Worm (Caenorhabditis elegans) whole organism, early embryonic: Measurements from ENCODE around the gene pcyt-1.

Experiments
- B0310.2 ChIP-seq: sonication (generic microtip); optimal IDR thresholded peaks from 2 replicates; lab custom pipeline; 2016; ENCODE audit warnings: mild to moderate bottlenecking, missing genetic modification characterization, missing compliant biosample characterization
- F13C5.2 ChIP-seq: sonication (generic microtip); optimal IDR thresholded peaks from 2 replicates; lab custom pipeline; 2017; ENCODE audit warnings: mild to moderate bottlenecking, missing genetic modification characterization, inconsistent platforms, missing compliant biosample characterization
- aly-1 ChIP-seq: sonication (generic microtip); optimal IDR thresholded peaks from 2 replicates; lab custom pipeline; 2016; ENCODE audit warnings: missing genetic modification characterization, missing compliant biosample characterization
- ama-1 ChIP-seq: fragments of 150-350 bp; optimal IDR thresholded peaks from 2 replicates; lab custom pipeline; 2014
- ceh-13 ChIP-seq: fragments of 200-800 bp; sonication (Bioruptor generic); optimal IDR thresholded peaks from 2 replicates; lab custom pipeline; 2018; ENCODE audit warnings: mild to moderate bottlenecking, missing genetic modification characterization, missing compliant biosample characterization
- ceh-36 ChIP-seq: sonication (generic microtip); optimal IDR thresholded peaks from 2 replicates; lab custom pipeline; 2016; ENCODE audit warnings: missing genetic modification characterization, inconsistent platforms, missing compliant biosample characterization
- ets-7 ChIP-seq: sonication (generic microtip); optimal IDR thresholded peaks from 2 replicates; lab custom pipeline; 2016; ENCODE audit warnings: missing genotype, missing genetic modification characterization, missing compliant biosample characterization
- flt-1 ChIP-seq: fragments of 200-800 bp; sonication (Bioruptor generic); IDR thresholded peaks from 2 replicates; pipeline ENCODE4 v1.3.6; 2022; ENCODE audit warnings: missing genetic modification characterization, missing compliant biosample characterization
- hmbx-1 ChIP-seq: sonication (generic microtip); optimal IDR thresholded peaks from 2 replicates; lab custom pipeline; 2016; ENCODE audit warnings: mild to moderate bottlenecking, missing genetic modification characterization, missing compliant biosample characterization
- hmg-4 ChIP-seq: fragments of 200-800 bp; sonication (Bioruptor generic); optimal IDR thresholded peaks from 2 replicates; lab custom pipeline; 2018; ENCODE audit warnings: mild to moderate bottlenecking, missing genetic modification characterization, missing compliant biosample characterization
- hnd-1 ChIP-seq: sonication (generic microtip); optimal IDR thresholded peaks from 2 replicates; lab custom pipeline; 2016; ENCODE audit warnings: missing genetic modification characterization, missing compliant biosample characterization
- pes-1 ChIP-seq: fragments of 200-800 bp; sonication (Bioruptor generic); IDR thresholded peaks from 2 replicates; pipeline ENCODE4 v1.3.6; 2022; ENCODE audit warnings: missing genetic modification reagents, missing genetic modification characterization, missing compliant biosample characterization
- scrt-1 ChIP-seq: fragments of 200-800 bp; sonication (Bioruptor generic); IDR thresholded peaks from 2 replicates; pipeline ENCODE4 v1.3.6; 2022; ENCODE audit warnings: missing genetic modification characterization, missing compliant biosample characterization
- sea-1 ChIP-seq: fragments of 200-800 bp; sonication (Bioruptor generic); conservative IDR thresholded peaks from 2 replicates; pipeline ENCODE4 v1.3.6; 2022; ENCODE audit warnings: missing genetic modification characterization, missing compliant biosample characterization
- tbx-11 ChIP-seq: fragments of 200-800 bp; sonication (Bioruptor generic); IDR thresholded peaks from 2 replicates; pipeline ENCODE4 v1.3.6; 2022; ENCODE audit warnings: missing genetic modification characterization, missing compliant biosample characterization
- tbx-37 ChIP-seq: fragments of 200-800 bp; sonication (Bioruptor generic); conservative IDR thresholded peaks from 2 replicates; pipeline ENCODE4 v1.3.6; 2022; ENCODE audit warnings: missing genetic modification reagents, missing genetic modification characterization, missing compliant biosample characterization
- tra-4 ChIP-seq: sonication (generic microtip); optimal IDR thresholded peaks from 2 replicates; lab custom pipeline; 2017; ENCODE audit warnings: missing genetic modification characterization, missing compliant biosample characterization

Gene pcyt-1

ce11 chrX:7558928-7559455, 13.2 kb upstream of the pcyt-1 start, which contains the start of the genes PDB1.1 and F08C6.5:
TSS of gene PDB1.1 (minus strand) at chrX:7559085.
TSS of gene F08C6.5 (plus strand) at chrX:7559405.
- TF ChIP-seq flt-1 (GFP tag; lab: Robert Waterston, UW) (no peak), tra-4 (tag; lab: Kevin White, UChicago) (no peak), aly-1 (tag; lab: Kevin White, UChicago) (no peak), hnd-1 (no peak), hmbx-1 (no peak), hmg-4 (GFP tag; lab: Kevin White, UChicago) (no peak), ets-7 (tag; lab: Kevin White, UChicago) (no peak), ceh-13 (GFP tag; lab: Kevin White, UChicago) (no peak), B0310.2 (tag; lab: Kevin White, UChicago) (no peak), scrt-1 (no peak)

ce11 chrX:7561972-7562371, 10.2 kb upstream of the pcyt-1 start:
- TF ChIP-seq tbx-11 (no peak), aly-1 (tag; lab: Kevin White, UChicago) (no peak)

DNA sequence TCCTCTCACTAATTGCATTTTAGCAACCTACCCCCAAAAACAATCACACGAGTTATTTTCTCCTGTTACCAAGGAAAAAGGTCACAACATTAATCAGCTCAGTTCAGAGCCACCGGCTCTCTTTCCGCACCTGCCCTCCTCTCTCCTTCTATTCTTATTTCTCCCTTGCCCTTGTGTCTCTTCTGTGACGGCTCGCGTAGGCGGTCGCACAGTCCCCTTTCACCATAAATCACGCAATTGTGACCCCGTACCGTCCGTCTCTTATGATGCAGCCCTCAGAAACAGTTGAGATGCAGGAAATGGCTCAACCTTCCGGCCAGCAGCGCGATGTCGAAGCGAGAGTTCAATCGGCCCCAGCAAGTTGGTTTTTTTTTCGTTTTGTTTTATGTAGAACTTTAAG, 9.5 kb upstream of the pcyt-1 start, which contains the start of gene sto-1:
TSS of gene sto-1 (plus strand) at position 200 of the 400 bp plus-strand sequence.
- no peak for TF ChIP-seq flt-1 (GFP tag; lab: Robert Waterston, UW)
- TF ChIP-seq sea-1: no peak
- peak; percentile 73 for TF ChIP-seq aly-1 (tag; lab: Kevin White, UChicago)
- TF ChIP-seq ets-7 (tag; lab: Kevin White, UChicago): peak; percentile 41
- TF ChIP-seq hmg-4 (GFP tag; lab: Kevin White, UChicago): peak; percentile 74
- no peak for TF ChIP-seq tbx-37
- TF ChIP-seq pes-1 (GFP tag; lab: Robert Waterston, UW): no peak

- TF ChIP-seq sea-1 (no peak), scrt-1 (no peak), pes-1 (GFP tag; lab: Robert Waterston, UW) (no peak), ceh-13 (GFP tag; lab: Kevin White, UChicago) (no peak), flt-1 (GFP tag; lab: Robert Waterston, UW) (no peak)
These were observed 8.7 kb upstream of the pcyt-1 start for ce11 chrX:7563425-7563824.

DNA sequence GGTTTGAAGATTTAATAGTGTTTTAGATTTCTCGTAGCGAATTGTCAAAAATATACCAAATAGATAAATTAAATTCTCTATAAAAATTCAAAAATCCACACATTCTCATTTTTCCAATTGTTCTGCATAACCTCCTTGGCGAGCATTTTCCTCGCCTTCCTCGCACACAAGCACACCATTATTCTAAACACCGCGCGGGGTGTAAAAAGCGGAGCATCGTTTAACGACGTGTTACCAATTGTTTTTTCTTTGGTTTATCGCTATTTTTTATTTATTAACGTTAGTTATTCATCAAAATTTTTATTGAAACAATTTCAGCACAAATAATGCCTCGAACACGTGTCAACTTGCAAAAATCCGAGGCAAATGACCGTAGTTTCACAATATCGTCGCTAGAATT, 7.2 kb upstream of the pcyt-1 start, which contains the start of gene vps-52:
TSS of gene vps-52 (plus strand) at position 319 of the 400 bp plus-strand sequence.
- TF ChIP-seq scrt-1 (no peak), hnd-1 (no peak), tbx-37 (no peak), ama-1 (lab: Kevin White, UChicago) (no peak), tra-4 (tag; lab: Kevin White, UChicago) (no peak), B0310.2 (tag; lab: Kevin White, UChicago) (no peak), ets-7 (tag; lab: Kevin White, UChicago) (no peak), aly-1 (tag; lab: Kevin White, UChicago) (no peak)

DNA sequence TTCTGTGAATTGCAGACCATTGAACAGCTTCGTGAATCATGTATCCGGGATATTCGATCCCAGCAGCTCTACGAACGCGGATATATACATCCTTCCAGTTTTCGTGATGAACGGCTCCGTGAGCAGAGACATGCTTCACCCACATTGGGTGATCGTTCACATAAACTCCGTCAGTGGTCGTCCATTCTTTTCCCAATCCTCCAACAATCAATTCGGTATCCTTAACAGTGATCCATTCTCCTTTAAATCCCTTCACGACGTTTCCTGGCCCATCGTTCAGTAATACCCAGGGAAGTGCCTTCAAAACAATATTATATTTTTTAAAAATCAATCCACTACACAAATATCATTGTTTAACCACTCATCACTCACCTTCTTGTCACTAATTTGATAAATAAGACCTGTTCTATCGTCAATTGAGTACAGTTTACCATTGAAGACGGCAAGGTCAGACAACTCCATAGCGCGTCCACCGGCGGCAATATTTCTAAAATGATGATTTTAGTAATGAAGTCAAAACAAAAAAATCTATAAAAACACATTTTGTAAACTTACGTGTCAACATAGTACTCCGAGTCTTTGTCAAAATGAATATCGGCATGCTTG, 3.4 kb upstream of the pcyt-1 start:
- TF ChIP-seq hnd-1 (no peak), aly-1 (tag; lab: Kevin White, UChicago) (no peak), hmbx-1 (no peak), ets-7 (tag; lab: Kevin White, UChicago) (no peak), tbx-11 (no peak), scrt-1 (no peak), B0310.2 (tag; lab: Kevin White, UChicago) (no peak), sea-1 (no peak), pes-1 (GFP tag; lab: Robert Waterston, UW) (no peak), tra-4 (tag; lab: Kevin White, UChicago) (no peak), ceh-13 (GFP tag; lab: Kevin White, UChicago) (no peak), ceh-36 (tag; lab: Kevin White, UChicago) (no peak), tbx-37 (no peak), ama-1 (lab: Kevin White, UChicago) (no peak), F13C5.2 (no peak), flt-1 (GFP tag; lab: Robert Waterston, UW) (no peak), hmg-4 (GFP tag; lab: Kevin White, UChicago) (no peak)

ce11 chrX:7569685-7570518, 2.3 kb upstream of the pcyt-1 start, which contains the start of gene apy-1:
TSS of gene apy-1 (minus strand) at chrX:7569722.
- no peak for TF ChIP-seq hmbx-1
- peak; percentile 21; the same call in 1 of the 2 replicates for TF ChIP-seq tbx-37

- TF ChIP-seq hmg-4 (GFP tag; lab: Kevin White, UChicago): no peak
- no peak for TF ChIP-seq B0310.2 (tag; lab: Kevin White, UChicago)
- TF ChIP-seq ets-7 (tag; lab: Kevin White, UChicago): no peak
- no peak for TF ChIP-seq tra-4 (tag; lab: Kevin White, UChicago)
- no peak for TF ChIP-seq hmbx-1
- TF ChIP-seq aly-1 (tag; lab: Kevin White, UChicago): no peak
- TF ChIP-seq F13C5.2: no peak
- no peak for TF ChIP-seq tbx-11
These were observed 1.0 kb downstream of the pcyt-1 start for ce11 chrX:7573172-7573571.

ce11 chrX:7573572-7573628, 1.2 kb downstream of the pcyt-1 start, which contains the start of the genes unc-98 and F08C6.18:
TSS of gene unc-98 (minus strand) at chrX:7573619.
TSS of gene F08C6.18 (minus strand) at chrX:7573628.
- TF ChIP-seq ceh-13 (GFP tag; lab: Kevin White, UChicago): no peak
